Fruit fly (Drosophila melanogaster) Kc167 (cell line): Measurements from ENCODE around the gene Dup99B.

Source experiments
- Myc ChIP-seq: fragments of >200 bp; optimal IDR thresholded peaks from 2 replicates; lab custom pipeline; 2017; ENCODE audit warnings: missing external identifiers
- Sin3A ChIP-seq: fragments of >200 bp; optimal IDR thresholded peaks from 2 replicates; lab custom pipeline; 2018; ENCODE audit warnings: missing external identifiers
- psq ChIP-seq: fragments of >200 bp; optimal IDR thresholded peaks from 2 replicates; lab custom pipeline; 2017; ENCODE audit warnings: missing external identifiers
- ttk ChIP-seq: sonication (Bioruptor generic); optimal IDR thresholded peaks from 2 replicates; lab custom pipeline; 2017; ENCODE audit warnings: missing external identifiers

DNA sequence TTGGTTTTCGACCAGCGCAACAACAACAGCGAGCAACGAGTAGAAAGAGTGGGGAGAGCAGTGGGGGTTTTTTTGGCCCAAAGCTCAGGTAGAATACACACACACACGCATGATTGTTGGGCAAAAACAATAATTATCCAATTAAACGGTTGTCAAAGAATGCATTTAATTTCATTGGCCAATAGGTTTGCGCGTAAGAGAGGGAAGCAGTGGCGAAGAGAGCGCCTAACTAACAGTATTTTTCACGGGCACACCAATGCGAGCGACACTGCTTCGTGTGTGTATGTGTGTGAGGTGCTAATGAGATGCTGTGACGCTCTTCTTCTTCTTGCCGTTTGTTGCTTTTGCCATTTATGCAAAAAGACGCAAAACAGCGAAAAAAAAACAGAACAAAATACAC is 11.1 kb upstream of the Dup99B start:
- TF ChIP-seq psq (lab: Kevin White, UChicago) (no peak), ttk (lab: Kevin White, UChicago) (no peak), Sin3A (no peak), Myc (lab: Kevin White, UChicago) (no peak)
